Fruit fly (Drosophila melanogaster): ENCODE measurements around the gene Bre1.

Gene Bre1

dm6 chr3L:5764922-5765843, 28.8 kb downstream of the Bre1 start, which contains the start of gene CG10576 (continued):
- TF ChIP-seq CG14860 (GFP tag; IDR thresholded peaks at IDR 0.05; ENCODE audit: partially characterized antibody) (0 out of 3 replicates have a peak, but pooled peaks have one; percentile 43), CG6272 (GFP tag; IDR thresholded peaks at IDR 0.05) (no peak), CG30431 (GFP tag; optimal IDR thresholded peaks at IDR 0.05) (no peak), gro (GFP tag; optimal IDR thresholded peaks at IDR 0.05) (no peak), CG11247 (GFP tag; IDR thresholded peaks at IDR 0.05) (no peak), HHEX (GFP tag; optimal IDR thresholded peaks at IDR 0.05) (no peak), CG1024 (GFP tag; IDR thresholded peaks at IDR 0.05) (no peak), CG6765 (GFP tag; optimal IDR thresholded peaks at IDR 0.05) (no peak), CG6254 (GFP tag; optimal IDR thresholded peaks at IDR 0.05) (no peak), sr (GFP tag; IDR thresholded peaks at IDR 0.05) (no peak), cg (GFP tag; optimal IDR thresholded peaks at IDR 0.05) (no peak), CG7786 (GFP tag; optimal IDR thresholded peaks at IDR 0.05) (no peak), slou (GFP tag; optimal IDR thresholded peaks at IDR 0.05) (no peak), fd96Cb (tag; optimal IDR thresholded peaks at IDR 0.05) (no peak), Dad (GFP tag; optimal IDR thresholded peaks at IDR 0.05) (peak; percentile 6), CG7928 (GFP tag; optimal IDR thresholded peaks at IDR 0.05) (no peak), kah (GFP tag; optimal IDR thresholded peaks at IDR 0.05) (no peak), CG18011 (GFP tag; optimal IDR thresholded peaks at IDR 0.05) (no peak), Scr (GFP tag; IDR thresholded peaks at IDR 0.05; ENCODE audit: partially characterized antibody) (peak; percentile 77), trh (GFP tag; optimal IDR thresholded peaks at IDR 0.05) (no peak), Elba2 (GFP tag; optimal IDR thresholded peaks at IDR 0.05) (peak; percentile 0), prd (optimal IDR thresholded peaks at IDR 0.05) (no peak), prd (GFP tag; IDR thresholded peaks at IDR 0.05) (0 out of 3 replicates have a peak, but pooled peaks have one; percentile 8), CG18262 (tag; optimal IDR thresholded peaks at IDR 0.05) (no peak), CG33557 (GFP tag; optimal IDR thresholded peaks at IDR 0.05) (peak; percentile 13), Kr (GFP tag; optimal IDR thresholded peaks at IDR 0.05) (no peak), eyg (GFP tag; optimal IDR thresholded peaks at IDR 0.05) (no peak), exex (tag; optimal IDR thresholded peaks at IDR 0.05) (no peak), slbo (GFP tag; IDR thresholded peaks at IDR 0.05) (0 out of 2 replicates have a peak, but pooled peaks have one; percentile 16), run (tag; optimal IDR thresholded peaks at IDR 0.05) (no peak), NC2β (GFP tag; optimal IDR thresholded peaks at IDR 0.05) (peak; percentile 3), CG7839 (tag; optimal IDR thresholded peaks at IDR 0.05) (no peak), sna (GFP tag; IDR thresholded peaks at IDR 0.05; ENCODE audit: partially characterized antibody) (0 out of 2 replicates have a peak, but pooled peaks have one; percentile 45), rib (GFP tag; IDR thresholded peaks at IDR 0.05) (no peak), psq (GFP tag; optimal IDR thresholded peaks at IDR 0.05) (no peak), her (GFP tag; optimal IDR thresholded peaks at IDR 0.05) (no peak), cwo (GFP tag; optimal IDR thresholded peaks at IDR 0.05) (no peak), CG15269 (tag; optimal IDR thresholded peaks at IDR 0.05) (no peak), fu2 (GFP tag; optimal IDR thresholded peaks at IDR 0.05) (no peak), bowl (GFP tag; IDR thresholded peaks at IDR 0.05) (no peak), mld (GFP tag; IDR thresholded peaks at IDR 0.05; ENCODE audit: partially characterized antibody) (no peak), lab (GFP tag; optimal IDR thresholded peaks at IDR 0.05) (no peak), CG17186 (GFP tag; optimal IDR thresholded peaks at IDR 0.05) (peak; percentile 39), CG7556 (GFP tag; optimal IDR thresholded peaks at IDR 0.05) (no peak), CG30403 (GFP tag; optimal IDR thresholded peaks at IDR 0.05) (peak; percentile 6), slp2 (GFP tag; optimal IDR thresholded peaks at IDR 0.05) (no peak), B-H1 (GFP tag; IDR thresholded peaks at IDR 0.05) (no peak), CG31388 (GFP tag; optimal IDR thresholded peaks at IDR 0.05) (no peak), luna (GFP tag; optimal IDR thresholded peaks at IDR 0.05) (no peak)

All from whole organism, embryonic.